Fruit fly (Drosophila melanogaster) whole organism, embryonic: ENCODE data around the gene CG31800.

ENCODE experiments used
- Ada2b ChIP-seq: fragments of 200-800 bp; sonication (Bioruptor generic); IDR thresholded peaks from 2 replicates; pipeline ENCODE4 v1.3.6; 2022; ENCODE audit warnings: missing biosample characterization, missing genetic modification characterization
- B-H1 ChIP-seq: fragments of 200-800 bp; sonication (Bioruptor generic); IDR thresholded peaks from 3 replicates; pipeline ENCODE4 v1.3.6; 2022; ENCODE audit warnings: missing biosample characterization, missing genetic modification characterization
- CG10209 ChIP-seq: fragments of 200-800 bp; sonication (Bioruptor generic); optimal IDR thresholded peaks from 3 replicates; lab custom pipeline; 2017; ENCODE audit warnings: missing biosample characterization, mild to moderate bottlenecking, missing genetic modification characterization, missing genetic modification reagents
- CG11398 ChIP-seq: fragments of 200-800 bp; sonication (Bioruptor generic); optimal IDR thresholded peaks from 2 replicates; lab custom pipeline; 2016; ENCODE audit warnings: missing biosample characterization, missing genetic modification characterization
- CG11723 ChIP-seq: fragments of 200-800 bp; sonication (Bioruptor generic); optimal IDR thresholded peaks from 2 replicates; lab custom pipeline; 2017; ENCODE audit warnings: missing biosample characterization, mild to moderate bottlenecking, missing genetic modification characterization
- CG16813 ChIP-seq: fragments of 200-800 bp; sonication (Bioruptor generic); IDR thresholded peaks from 3 replicates; pipeline ENCODE4 v1.3.6; 2022; ENCODE audit warnings: missing biosample characterization, missing genetic modification characterization; ENCODE audit not compliant: partially characterized antibody
- CG17385 ChIP-seq: fragments of 200-800 bp; sonication (Bioruptor generic); optimal IDR thresholded peaks from 3 replicates; lab custom pipeline; 2018; ENCODE audit warnings: missing biosample characterization, mild to moderate bottlenecking, missing genetic modification characterization
- CG1792 ChIP-seq: fragments of 200-800 bp; sonication (Bioruptor generic); optimal IDR thresholded peaks from 2 replicates; lab custom pipeline; 2016; ENCODE audit warnings: missing biosample characterization, missing genetic modification characterization
- CG18262 ChIP-seq: fragments of 200-800 bp; optimal IDR thresholded peaks from 3 replicates; lab custom pipeline; 2019; ENCODE audit warnings: missing biosample characterization, mild to moderate bottlenecking, missing genetic modification characterization, moderate library complexity
- CG2120 ChIP-seq: fragments of 200-800 bp; sonication (Bioruptor generic); optimal IDR thresholded peaks from 3 replicates; lab custom pipeline; 2016; ENCODE audit warnings: missing biosample characterization, missing genetic modification characterization
- CG2712 ChIP-seq: fragments of 200-800 bp; optimal IDR thresholded peaks from 3 replicates; lab custom pipeline; 2019; ENCODE audit warnings: missing biosample characterization, mild to moderate bottlenecking, missing genetic modification characterization, moderate library complexity
- CG3407 ChIP-seq: fragments of 200-800 bp; sonication (Bioruptor generic); optimal IDR thresholded peaks from 2 replicates; lab custom pipeline; 2018; ENCODE audit warnings: missing biosample characterization, mild to moderate bottlenecking, missing genetic modification characterization
- CG42726 ChIP-seq: fragments of 200-800 bp; sonication (Bioruptor generic); IDR thresholded peaks from 2 replicates; pipeline ENCODE4 v1.3.6; 2022; ENCODE audit warnings: missing biosample characterization, missing genetic modification characterization; ENCODE audit not compliant: partially characterized antibody
- CG4360 ChIP-seq: fragments of 200-800 bp; sonication (Bioruptor generic); IDR thresholded peaks from 2 replicates; pipeline ENCODE4 v1.3.6; 2022; ENCODE audit warnings: missing biosample characterization, missing genetic modification characterization
- CG5180 ChIP-seq: fragments of 200-800 bp; sonication (Bioruptor generic); optimal IDR thresholded peaks from 3 replicates; lab custom pipeline; 2017; ENCODE audit warnings: missing biosample characterization, missing genetic modification characterization, mild to moderate bottlenecking, moderate library complexity, missing genetic modification reagents
- CG6765 ChIP-seq: fragments of 200-800 bp; sonication (Bioruptor generic); optimal IDR thresholded peaks from 3 replicates; lab custom pipeline; 2017; ENCODE audit warnings: missing biosample characterization, mild to moderate bottlenecking, missing genetic modification characterization
- CG6791 ChIP-seq: fragments of 200-800 bp; sonication (Bioruptor generic); IDR thresholded peaks from 3 replicates; pipeline ENCODE4 v1.3.6; 2022; ENCODE audit warnings: missing biosample characterization, missing genetic modification characterization; ENCODE audit not compliant: partially characterized antibody
- CG7839 ChIP-seq: fragments of 200-800 bp; sonication (Bioruptor generic); optimal IDR thresholded peaks from 3 replicates; lab custom pipeline; 2018; ENCODE audit warnings: missing biosample characterization, mild to moderate bottlenecking, missing genetic modification characterization, moderate library complexity
- CG9215 ChIP-seq: fragments of 200-800 bp; sonication (Bioruptor generic); IDR thresholded peaks from 2 replicates; pipeline ENCODE4 v1.3.6; 2022; ENCODE audit warnings: missing biosample characterization, missing genetic modification characterization
- CTCF ChIP-seq: fragments of 200-800 bp; sonication (Bioruptor generic); optimal IDR thresholded peaks from 2 replicates; lab custom pipeline; 2017; ENCODE audit warnings: missing biosample characterization, mild to moderate bottlenecking, missing genetic modification characterization, moderate library complexity
- D19B ChIP-seq: fragments of 200-800 bp; sonication (Bioruptor generic); optimal IDR thresholded peaks from 2 replicates; lab custom pipeline; 2017; ENCODE audit warnings: missing biosample characterization, mild to moderate bottlenecking, missing genetic modification characterization
- Dbx ChIP-seq: fragments of 200-800 bp; sonication (Bioruptor generic); IDR thresholded peaks from 3 replicates; pipeline ENCODE4 v1.3.6; 2022; ENCODE audit warnings: missing biosample characterization, missing genetic modification characterization
- Dll ChIP-seq: fragments of 200-800 bp; sonication (Bioruptor generic); IDR thresholded peaks from 4 replicates; pipeline ENCODE4 v1.3.6; 2022; ENCODE audit warnings: missing biosample characterization, missing genetic modification characterization; ENCODE audit not compliant: partially characterized antibody
- Doc2 ChIP-seq: fragments of 200-800 bp; sonication (Bioruptor generic); IDR thresholded peaks from 2 replicates; pipeline ENCODE4 v1.3.6; 2022; ENCODE audit warnings: missing biosample characterization, missing genetic modification characterization
- HHEX ChIP-seq: fragments of 200-800 bp; sonication (Bioruptor generic); optimal IDR thresholded peaks from 3 replicates; lab custom pipeline; 2017; ENCODE audit warnings: missing biosample characterization, mild to moderate bottlenecking, missing genetic modification characterization, missing genetic modification reagents
- Mrtf ChIP-seq: fragments of 200-800 bp; sonication (Bioruptor generic); IDR thresholded peaks from 3 replicates; pipeline ENCODE4 v1.3.6; 2022; ENCODE audit warnings: missing biosample characterization, missing genetic modification characterization
- Nf-YC ChIP-seq: fragments of 200-800 bp; optimal IDR thresholded peaks from 3 replicates; lab custom pipeline; 2019; ENCODE audit warnings: missing biosample characterization, mild to moderate bottlenecking, missing genetic modification characterization, moderate library complexity
- Optix ChIP-seq: fragments of 200-800 bp; sonication (Bioruptor generic); IDR thresholded peaks from 3 replicates; pipeline ENCODE4 v1.3.6; 2022; ENCODE audit warnings: missing biosample characterization, missing genetic modification characterization
- PHDP ChIP-seq: fragments of 200-800 bp; sonication (Bioruptor generic); optimal IDR thresholded peaks from 3 replicates; lab custom pipeline; 2018; ENCODE audit warnings: missing biosample characterization, mild to moderate bottlenecking, missing genetic modification characterization, moderate library complexity
- Rfx ChIP-seq: fragments of 200-800 bp; sonication (Bioruptor generic); IDR thresholded peaks from 2 replicates; pipeline ENCODE4 v1.3.6; 2022; ENCODE audit warnings: missing biosample characterization, missing genetic modification characterization
- Sin3A ChIP-seq: fragments of >200 bp; optimal IDR thresholded peaks from 2 replicates; lab custom pipeline; 2018
- Six4 ChIP-seq: fragments of 200-800 bp; sonication (Bioruptor generic); optimal IDR thresholded peaks from 2 replicates; lab custom pipeline; 2016; ENCODE audit warnings: missing biosample characterization, missing genetic modification characterization
- Xrp1 ChIP-seq: fragments of 200-800 bp; sonication (Bioruptor generic); IDR thresholded peaks from 2 replicates; pipeline ENCODE4 v1.3.6; 2022; ENCODE audit warnings: missing biosample characterization, missing genetic modification characterization
- cato ChIP-seq: fragments of 200-800 bp; sonication (Bioruptor generic); optimal IDR thresholded peaks from 2 replicates; lab custom pipeline; 2016; ENCODE audit warnings: missing biosample characterization, missing genetic modification characterization, borderline replicate concordance
- da ChIP-seq: fragments of 200-800 bp; sonication (Bioruptor generic); optimal IDR thresholded peaks from 2 replicates; lab custom pipeline; 2016; ENCODE audit warnings: missing biosample characterization, missing genetic modification characterization
- dati ChIP-seq: fragments of 200-800 bp; sonication (Bioruptor generic); IDR thresholded peaks from 2 replicates; pipeline ENCODE4 v1.3.6; 2022; ENCODE audit warnings: missing biosample characterization, missing genetic modification characterization
- dpn ChIP-seq, 2 experiments: fragments of 200-800 bp; sonication (Bioruptor generic); optimal IDR thresholded peaks; 3 replicates each; lab custom pipeline; 2016; ENCODE audit warnings: missing biosample characterization in 2 of 2, missing genetic modification characterization in 2 of 2
- esg ChIP-seq: fragments of 200-800 bp; sonication (Bioruptor generic); conservative IDR thresholded peaks from 2 replicates; pipeline ENCODE4 v1.3.6; 2022; ENCODE audit warnings: missing biosample characterization, missing genetic modification characterization
- jing ChIP-seq: fragments of 200-800 bp; sonication (Bioruptor generic); optimal IDR thresholded peaks from 2 replicates; lab custom pipeline; 2018; ENCODE audit warnings: missing biosample characterization, mild to moderate bottlenecking, missing genetic modification characterization
- kay ChIP-seq: fragments of 200-800 bp; sonication (Bioruptor generic); optimal IDR thresholded peaks from 2 replicates; lab custom pipeline; 2016; ENCODE audit warnings: missing biosample characterization, missing genetic modification characterization
- klu ChIP-seq: fragments of 200-800 bp; sonication (Bioruptor generic); IDR thresholded peaks from 2 replicates; pipeline ENCODE4 v1.3.6; 2022; ENCODE audit warnings: missing biosample characterization, missing genetic modification characterization
- maf-S ChIP-seq: fragments of 200-800 bp; sonication (Bioruptor generic); optimal IDR thresholded peaks from 2 replicates; lab custom pipeline; 2016; ENCODE audit warnings: missing biosample characterization, missing genetic modification characterization
- nau ChIP-seq: fragments of 200-800 bp; sonication (Bioruptor generic); optimal IDR thresholded peaks from 3 replicates; lab custom pipeline; 2017; ENCODE audit warnings: missing biosample characterization, mild to moderate bottlenecking, missing genetic modification characterization, missing genetic modification reagents
- pho ChIP-seq: fragments of 200-800 bp; sonication (Bioruptor generic); optimal IDR thresholded peaks from 2 replicates; lab custom pipeline; 2016; ENCODE audit warnings: missing biosample characterization, missing genetic modification characterization
- pros ChIP-seq: fragments of 200-800 bp; sonication (Bioruptor generic); optimal IDR thresholded peaks from 3 replicates; lab custom pipeline; 2019; ENCODE audit warnings: missing biosample characterization, mild to moderate bottlenecking, missing genetic modification characterization, moderate library complexity
- rib ChIP-seq: fragments of 200-800 bp; sonication (Bioruptor generic); IDR thresholded peaks from 2 replicates; pipeline ENCODE4 v1.3.6; 2022; ENCODE audit warnings: missing biosample characterization, missing genetic modification characterization
- shn ChIP-seq: fragments of 200-800 bp; sonication (Bioruptor generic); optimal IDR thresholded peaks from 3 replicates; lab custom pipeline; 2016; ENCODE audit warnings: missing biosample characterization, missing genetic modification characterization
- sim ChIP-seq: fragments of 200-800 bp; sonication (Bioruptor generic); IDR thresholded peaks from 2 replicates; pipeline ENCODE4 v1.3.6; 2022; ENCODE audit warnings: missing biosample characterization, missing genetic modification characterization
- sisA ChIP-seq: fragments of 200-800 bp; sonication (Bioruptor generic); IDR thresholded peaks from 2 replicates; pipeline ENCODE4 v1.3.6; 2022; ENCODE audit warnings: missing biosample characterization, missing genetic modification characterization
- tin ChIP-seq: fragments of 200-800 bp; sonication (Bioruptor generic); optimal IDR thresholded peaks from 3 replicates; lab custom pipeline; 2016; ENCODE audit warnings: missing biosample characterization, missing genetic modification characterization
- tna ChIP-seq: fragments of 200-800 bp; sonication (Bioruptor generic); IDR thresholded peaks from 2 replicates; pipeline ENCODE4 v1.3.6; 2022; ENCODE audit warnings: missing biosample characterization, missing genetic modification characterization; ENCODE audit not compliant: partially characterized antibody
- twi ChIP-seq: fragments of 200-800 bp; optimal IDR thresholded peaks from 2 replicates; lab custom pipeline; 2019; ENCODE audit warnings: missing biosample characterization, mild to moderate bottlenecking, missing genetic modification characterization, moderate library complexity

The CG31800 gene

DNA sequence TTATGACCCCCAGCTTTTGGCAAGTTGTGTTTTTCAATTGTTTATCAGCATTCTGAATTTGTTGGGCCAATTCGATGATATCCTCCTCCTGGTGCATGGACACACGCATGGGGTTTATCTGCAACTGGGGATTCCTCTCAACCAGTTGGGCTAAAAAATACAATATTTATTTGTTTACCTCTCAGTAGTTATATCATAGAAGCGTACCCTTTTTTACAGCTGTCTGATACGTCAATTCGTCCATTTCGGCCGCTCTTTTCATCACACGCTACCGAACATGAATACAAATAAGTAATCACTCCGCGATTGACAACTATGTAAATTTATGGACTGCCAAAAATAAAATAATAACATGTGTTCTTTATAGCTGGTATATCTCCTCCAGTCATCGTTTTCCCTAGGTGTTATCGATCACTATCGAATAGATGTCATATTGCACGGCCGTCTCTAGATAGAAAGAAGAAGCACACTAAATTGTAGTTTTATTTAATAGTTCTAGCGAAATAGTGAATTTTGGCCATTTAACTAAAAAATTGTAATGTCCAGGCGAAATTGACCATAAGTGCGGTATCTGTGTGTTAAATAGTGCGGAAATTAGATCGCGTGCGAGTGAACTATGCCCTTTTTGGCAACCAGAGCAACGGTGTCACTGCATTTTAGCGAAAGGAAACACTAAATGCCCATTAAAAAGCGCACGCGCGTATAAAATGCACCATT, at the start of gene CG31800, which contains the start of gene mib2 (continued):
- TF ChIP-seq da (GFP tag; lab: Kevin White, UChicago) (no peak), nau (GFP tag; lab: Kevin White, UChicago) (no peak), CG6765 (GFP tag; lab: Kevin White, UChicago) (no peak), Ada2b (GFP tag; lab: Robert Waterston, UW) (no peak), CG2712 (tag; lab: Kevin White, UChicago) (no peak), CG10209 (GFP tag; lab: Kevin White, UChicago) (no peak), Sin3A (lab: Kevin White, UChicago) (peak; percentile 12), shn (GFP tag; lab: Kevin White, UChicago) (no peak), PHDP (no peak), B-H1 (GFP tag; lab: Robert Waterston, UW) (no peak), pho (no peak), HHEX (GFP tag; lab: Kevin White, UChicago) (no peak), Xrp1 (no peak), CG16813 (GFP tag; lab: Robert Waterston, UW) (peak; percentile 76), CG2120 (GFP tag; lab: Kevin White, UChicago) (peak; percentile 42), cato (no peak), Doc2 (GFP tag; lab: Robert Waterston, UW) (no peak), Mrtf (no peak), sisA (GFP tag; lab: Robert Waterston, UW) (no peak), Dll (peak; percentile 83), CG17385 (GFP tag; lab: Kevin White, UChicago) (peak; percentile 95), rib (GFP tag; lab: Robert Waterston, UW) (no peak), CG11398 (no peak), tna (GFP tag; lab: Robert Waterston, UW) (peak; percentile 69), CG3407 (no peak), CTCF (GFP tag; lab: Kevin White, UChicago) (no peak), jing (GFP tag; lab: Kevin White, UChicago) (no peak), CG1792 (GFP tag; lab: Kevin White, UChicago) (no peak), pros (GFP tag; lab: Kevin White, UChicago) (no peak), Six4 (GFP tag; lab: Kevin White, UChicago) (no peak), CG5180 (GFP tag; lab: Kevin White, UChicago) (no peak), CG6791 (GFP tag; lab: Robert Waterston, UW) (peak; percentile 85), Rfx (GFP tag; lab: Robert Waterston, UW) (no peak), CG4360 (GFP tag; lab: Robert Waterston, UW) (no peak), CG11723 (GFP tag; lab: Kevin White, UChicago) (no peak), kay (GFP tag; lab: Kevin White, UChicago) (no peak), dati (GFP tag; lab: Robert Waterston, UW) (no peak), D19B (GFP tag; lab: Kevin White, UChicago) (no peak), Dbx (GFP tag; lab: Robert Waterston, UW) (no peak), CG7839 (tag; lab: Kevin White, UChicago) (no peak), sim (no peak), CG9215 (no peak), CG42726 (GFP tag; lab: Robert Waterston, UW) (peak; percentile 80), klu (no peak), esg (GFP tag; lab: Robert Waterston, UW) (no peak), twi (tag; lab: Kevin White, UChicago) (peak; percentile 77), dpn (GFP tag; optimal IDR thresholded peaks at IDR 0.05; lab: Kevin White, UChicago) (peak in 1 of 2 experiments; percentile 0), maf-S (GFP tag; lab: Kevin White, UChicago) (no peak), tin (GFP tag; lab: Kevin White, UChicago) (no peak), Nf-YC (tag; lab: Kevin White, UChicago) (no peak), CG18262 (no peak), Optix (GFP tag; lab: Robert Waterston, UW) (no peak)
